Worm (Caenorhabditis elegans) whole organism, young adult: ENCODE measurements around the gene C13A2.9.

Experiments
- C17E4.6 ChIP-seq: fragments of 200-800 bp; sonication (Bioruptor generic); IDR thresholded peaks from 2 replicates; pipeline ENCODE4 v1.3.6; 2022; ENCODE audit warnings: missing genetic modification reagents, missing genetic modification characterization, missing compliant biosample characterization
- F23B12.7 ChIP-seq: sonication (generic microtip); optimal IDR thresholded peaks from 2 replicates; lab custom pipeline; 2017; ENCODE audit warnings: missing genetic modification characterization, mild to moderate bottlenecking, missing compliant biosample characterization, antibody characterized with exemption, moderate library complexity; ENCODE audit not compliant: insufficient read depth
- aptf-2 ChIP-seq: fragments of 200-800 bp; sonication (Bioruptor generic); conservative IDR thresholded peaks from 2 replicates; pipeline ENCODE4 v1.3.6; 2022; ENCODE audit warnings: missing genetic modification reagents, missing genetic modification characterization, missing compliant biosample characterization
- egrh-3 ChIP-seq: fragments of 200-800 bp; sonication (Bioruptor generic); IDR thresholded peaks from 2 replicates; pipeline ENCODE4 v1.3.6; 2022; ENCODE audit warnings: missing genetic modification reagents, missing genetic modification characterization, missing compliant biosample characterization
- hlh-26 ChIP-seq: fragments of 200-800 bp; sonication (Bioruptor generic); conservative IDR thresholded peaks from 2 replicates; pipeline ENCODE4 v1.3.6; 2022; ENCODE audit warnings: missing genetic modification reagents, missing genetic modification characterization, missing compliant biosample characterization
- lin-35 ChIP-seq, 3 experiments: fragments of 150-350 bp in 2 of 3; sonication (generic microtip) in 1 of 3; optimal IDR thresholded peaks; 2 replicates each; lab custom pipeline; 2014 to 2018; ENCODE audit warnings: missing biosample characterization in 3 of 3, missing genetic modification characterization in 3 of 3, missing genetic modification reagents in 3 of 3
- nfyb-1 ChIP-seq: fragments of 200-800 bp; sonication (Bioruptor generic); IDR thresholded peaks from 2 replicates; pipeline ENCODE4 v1.3.6; 2022; ENCODE audit warnings: missing genetic modification reagents, missing genetic modification characterization, missing compliant biosample characterization
- nhr-179 ChIP-seq: sonication (generic microtip); optimal IDR thresholded peaks from 2 replicates; lab custom pipeline; 2016; ENCODE audit warnings: mild to moderate bottlenecking, missing genetic modification characterization, missing compliant biosample characterization
- nhr-90 ChIP-seq: sonication (generic microtip); optimal IDR thresholded peaks from 2 replicates; lab custom pipeline; 2016; ENCODE audit warnings: missing genotype, mild to moderate bottlenecking, missing genetic modification characterization, missing compliant biosample characterization
- repo-1 ChIP-seq: sonication (generic microtip); optimal IDR thresholded peaks from 2 replicates; lab custom pipeline; 2017; ENCODE audit warnings: mild to moderate bottlenecking, missing genetic modification characterization, missing compliant biosample characterization
- sdz-38 ChIP-seq: sonication (generic microtip); optimal IDR thresholded peaks from 2 replicates; lab custom pipeline; 2016; ENCODE audit warnings: missing genotype, missing genetic modification characterization, missing compliant biosample characterization
- somi-1 ChIP-seq: fragments of 200-800 bp; sonication (Bioruptor generic); optimal IDR thresholded peaks from 2 replicates; lab custom pipeline; 2018; ENCODE audit warnings: mild to moderate bottlenecking, missing genetic modification characterization, missing compliant biosample characterization
- sptf-2 ChIP-seq: fragments of 200-800 bp; sonication (Bioruptor generic); optimal IDR thresholded peaks from 2 replicates; lab custom pipeline; 2018; ENCODE audit warnings: mild to moderate bottlenecking, missing genetic modification characterization, missing compliant biosample characterization
- tlf-1 ChIP-seq: fragments of 200-800 bp; sonication (Bioruptor generic); optimal IDR thresholded peaks from 2 replicates; lab custom pipeline; 2018; ENCODE audit warnings: mild to moderate bottlenecking, missing genetic modification characterization, missing compliant biosample characterization
- unc-130 ChIP-seq: sonication (generic microtip); optimal IDR thresholded peaks from 2 replicates; lab custom pipeline; 2016; ENCODE audit warnings: missing genetic modification reagents, missing genetic modification characterization, missing compliant biosample characterization
- ztf-28 ChIP-seq: fragments of 200-800 bp; sonication (Bioruptor generic); IDR thresholded peaks from 2 replicates; pipeline ENCODE4 v1.3.6; 2022; ENCODE audit warnings: missing genetic modification reagents, missing genetic modification characterization, missing compliant biosample characterization

The C13A2.9 gene

DNA sequence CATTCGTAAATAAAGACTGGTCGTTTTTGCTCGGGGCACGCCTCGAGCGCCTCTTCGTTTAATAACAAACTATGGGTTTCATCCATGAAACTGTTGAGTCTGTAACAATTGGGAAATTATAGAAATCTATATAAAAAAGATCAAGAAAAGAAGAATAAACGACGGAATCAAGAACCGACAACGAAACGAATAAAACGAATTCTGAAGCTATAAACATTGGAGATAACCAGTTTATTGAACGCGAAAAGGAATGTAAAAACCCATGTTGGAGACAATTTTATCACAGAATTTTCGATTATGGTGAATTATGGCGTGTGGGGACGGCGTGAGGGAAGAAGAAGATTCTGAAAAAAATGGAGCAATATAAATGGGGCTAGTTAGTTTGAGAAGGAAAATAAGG lies 49.1 kb downstream of the C13A2.9 start, which contains the start of gene soap-1:
TSS of gene soap-1 (minus strand) at position 101 of the 400 bp plus-strand sequence.
- no peak for TF ChIP-seq lin-35 (GFP tag; optimal IDR thresholded peaks at IDR 0.05; lab: Kevin White, UChicago)
- no peak for TF ChIP-seq C17E4.6 (GFP tag; lab: Robert Waterston, UW)
- no peak for TF ChIP-seq F23B12.7 (tag; lab: Kevin White, UChicago)
- no peak for TF ChIP-seq egrh-3 (GFP tag; lab: Robert Waterston, UW)
- TF ChIP-seq tlf-1 (GFP tag; lab: Kevin White, UChicago), result no peak
- TF ChIP-seq nfyb-1 (GFP tag; lab: Robert Waterston, UW), result no peak
- TF ChIP-seq hlh-26 (GFP tag; lab: Robert Waterston, UW), result no peak
- no peak for TF ChIP-seq aptf-2 (GFP tag; lab: Robert Waterston, UW)
- TF ChIP-seq somi-1 (GFP tag; lab: Kevin White, UChicago), result no peak
- no peak for TF ChIP-seq unc-130 (GFP tag; lab: Kevin White, UChicago)
- no peak for TF ChIP-seq nhr-179 (tag; lab: Kevin White, UChicago)
- TF ChIP-seq sptf-2 (GFP tag; lab: Kevin White, UChicago), result no peak
- no peak for TF ChIP-seq nhr-90 (tag; lab: Kevin White, UChicago)
- no peak for TF ChIP-seq ztf-28 (GFP tag; lab: Robert Waterston, UW)
- TF ChIP-seq repo-1 (tag; lab: Kevin White, UChicago), result no peak
- TF ChIP-seq sdz-38 (tag; lab: Kevin White, UChicago), result no peak
